Worm (Caenorhabditis elegans): ENCODE measurements around the gene T13G4.1.

ce11 chrX:1191582-1191981, 1.4 kb upstream of the T13G4.1 start, which contains the start of gene T13G4.4:
- TF ChIP-seq lin-13 (GFP tag; optimal IDR thresholded peaks at IDR 0.05) = no peak
- TF ChIP-seq aly-2 (tag; optimal IDR thresholded peaks at IDR 0.05) = no peak
- TF ChIP-seq sma-3 (GFP tag; optimal IDR thresholded peaks at IDR 0.05) = no peak
- no peak for TF ChIP-seq R02D3.7 (tag; optimal IDR thresholded peaks at IDR 0.05)
- no peak for TF ChIP-seq alr-1 (tag; optimal IDR thresholded peaks at IDR 0.05)

Data from whole organism, L2 larva.